Fruit fly (Drosophila melanogaster) whole organism, pupa: Measurements from ENCODE around the gene CG11504.

Source experiments
- CG10348 ChIP-seq: fragments of 200-800 bp; sonication (Bioruptor generic); IDR thresholded peaks from 2 replicates; pipeline ENCODE4 v1.3.6; 2022; ENCODE audit warnings: missing biosample characterization, missing genetic modification characterization
- CG15710 ChIP-seq: fragments of 200-800 bp; sonication (Bioruptor generic); optimal IDR thresholded peaks from 2 replicates; lab custom pipeline; 2018; ENCODE audit warnings: missing biosample characterization, mild to moderate bottlenecking, missing genetic modification characterization, moderate library complexity
- CG8159 ChIP-seq: fragments of 200-800 bp; sonication (Bioruptor generic); optimal IDR thresholded peaks from 3 replicates; lab custom pipeline; 2018; ENCODE audit warnings: missing biosample characterization, mild to moderate bottlenecking, missing genetic modification characterization, moderate library complexity
- D1 ChIP-seq: fragments of 200-800 bp; sonication (Bioruptor generic); optimal IDR thresholded peaks from 2 replicates; lab custom pipeline; 2018; ENCODE audit warnings: missing biosample characterization, mild to moderate bottlenecking, missing genetic modification characterization, moderate library complexity
- gl ChIP-seq: fragments of 200-800 bp; sonication (Bioruptor generic); optimal IDR thresholded peaks from 2 replicates; lab custom pipeline; 2018; ENCODE audit warnings: missing biosample characterization, mild to moderate bottlenecking, missing genetic modification characterization

dm6 chr3R:30000286-30000685 lies 2.6 kb downstream of the CG11504 start, which contains the start of gene Tace:
- no peak for TF ChIP-seq CG10348 (GFP tag; lab: Robert Waterston, UW)
- no peak for TF ChIP-seq CG15710 (tag; lab: Kevin White, UChicago)
- no peak for TF ChIP-seq D1 (tag; lab: Kevin White, UChicago)
- no peak for TF ChIP-seq CG8159 (tag; lab: Kevin White, UChicago)
- TF ChIP-seq gl = no peak
